Fruit fly (Drosophila melanogaster) whole organism, embryonic: Measurements from ENCODE around the gene CG5928.

Experiments used
- BEAF-32 ChIP-seq: fragments of 200-800 bp; sonication (Bioruptor generic); optimal IDR thresholded peaks from 3 replicates; lab custom pipeline; 2017; ENCODE audit warnings: missing biosample characterization, missing genetic modification characterization, mild to moderate bottlenecking, moderate library complexity, missing genetic modification reagents
- CG10462 ChIP-seq: fragments of 200-800 bp; sonication (Bioruptor generic); optimal IDR thresholded peaks from 2 replicates; lab custom pipeline; 2016; ENCODE audit warnings: missing biosample characterization, missing genetic modification characterization
- CG11085 ChIP-seq: fragments of 200-800 bp; sonication (Bioruptor generic); IDR thresholded peaks from 2 replicates; pipeline ENCODE4 v1.3.6; 2022; ENCODE audit warnings: missing biosample characterization, missing genetic modification characterization
- CG11504 ChIP-seq: fragments of 200-800 bp; sonication (Bioruptor generic); optimal IDR thresholded peaks from 3 replicates; lab custom pipeline; 2019; ENCODE audit warnings: missing biosample characterization, mild to moderate bottlenecking, missing genetic modification characterization, moderate library complexity
- CG12236 ChIP-seq: fragments of 200-800 bp; sonication (Bioruptor generic); optimal IDR thresholded peaks from 2 replicates; lab custom pipeline; 2016; ENCODE audit warnings: missing biosample characterization, missing genetic modification characterization
- CG14710 ChIP-seq: fragments of 200-800 bp; sonication (Bioruptor generic); optimal IDR thresholded peaks from 3 replicates; lab custom pipeline; 2019; ENCODE audit warnings: missing biosample characterization, mild to moderate bottlenecking, missing genetic modification characterization, moderate library complexity
- CG1792 ChIP-seq: fragments of 200-800 bp; sonication (Bioruptor generic); optimal IDR thresholded peaks from 2 replicates; lab custom pipeline; 2016; ENCODE audit warnings: missing biosample characterization, missing genetic modification characterization
- CG30403 ChIP-seq: fragments of 200-800 bp; sonication (Bioruptor generic); optimal IDR thresholded peaks from 3 replicates; lab custom pipeline; 2016; ENCODE audit warnings: missing biosample characterization, missing genetic modification characterization
- CG3163 ChIP-seq: fragments of 200-800 bp; sonication (Bioruptor generic); optimal IDR thresholded peaks from 3 replicates; lab custom pipeline; 2016; ENCODE audit warnings: missing biosample characterization, missing genetic modification characterization
- CG33557 ChIP-seq: fragments of 200-800 bp; sonication (Bioruptor generic); optimal IDR thresholded peaks from 2 replicates; lab custom pipeline; 2019; ENCODE audit warnings: missing biosample characterization, mild to moderate bottlenecking, missing genetic modification characterization, moderate library complexity
- CG4404 ChIP-seq: fragments of 200-800 bp; sonication (Bioruptor generic); IDR thresholded peaks from 2 replicates; pipeline ENCODE4 v1.3.6; 2022; ENCODE audit warnings: missing biosample characterization, missing genetic modification characterization
- CG4820 ChIP-seq: fragments of 200-800 bp; sonication (Bioruptor generic); optimal IDR thresholded peaks from 3 replicates; lab custom pipeline; 2016; ENCODE audit warnings: missing biosample characterization, missing genetic modification characterization
- CG5180 ChIP-seq: fragments of 200-800 bp; sonication (Bioruptor generic); optimal IDR thresholded peaks from 3 replicates; lab custom pipeline; 2017; ENCODE audit warnings: missing biosample characterization, missing genetic modification characterization, mild to moderate bottlenecking, moderate library complexity, missing genetic modification reagents
- CG7745 ChIP-seq: fragments of 200-800 bp; sonication (Bioruptor generic); optimal IDR thresholded peaks from 2 replicates; lab custom pipeline; 2018; ENCODE audit warnings: missing biosample characterization, mild to moderate bottlenecking, missing genetic modification characterization, moderate library complexity
- CG7839 ChIP-seq: fragments of 200-800 bp; sonication (Bioruptor generic); optimal IDR thresholded peaks from 3 replicates; lab custom pipeline; 2018; ENCODE audit warnings: missing biosample characterization, mild to moderate bottlenecking, missing genetic modification characterization, moderate library complexity
- CG8478 ChIP-seq: fragments of >200 bp; optimal IDR thresholded peaks from 2 replicates; lab custom pipeline; 2018
- CG9609 ChIP-seq: fragments of 200-800 bp; sonication (Bioruptor generic); optimal IDR thresholded peaks from 3 replicates; lab custom pipeline; 2016; ENCODE audit warnings: missing biosample characterization, missing genetic modification characterization
- CTCF ChIP-seq: fragments of 200-800 bp; sonication (Bioruptor generic); optimal IDR thresholded peaks from 2 replicates; lab custom pipeline; 2017; ENCODE audit warnings: missing biosample characterization, mild to moderate bottlenecking, missing genetic modification characterization, moderate library complexity
- Dip3 ChIP-seq: fragments of 200-800 bp; sonication (Bioruptor generic); optimal IDR thresholded peaks from 3 replicates; lab custom pipeline; 2016; ENCODE audit warnings: missing biosample characterization, missing genetic modification characterization
- Dll ChIP-seq: fragments of 200-800 bp; sonication (Bioruptor generic); IDR thresholded peaks from 4 replicates; pipeline ENCODE4 v1.3.6; 2022; ENCODE audit warnings: missing biosample characterization, missing genetic modification characterization; ENCODE audit not compliant: partially characterized antibody
- Ets65A ChIP-seq: fragments of 200-800 bp; sonication (Bioruptor generic); peaks from one replicate; lab custom pipeline; 2016; ENCODE audit warnings: missing biosample characterization, missing genetic modification characterization
- Fer2 ChIP-seq: fragments of 200-800 bp; sonication (Bioruptor generic); optimal IDR thresholded peaks from 2 replicates; lab custom pipeline; 2018; ENCODE audit warnings: missing biosample characterization, mild to moderate bottlenecking, missing genetic modification characterization, moderate library complexity
- Jarid2 ChIP-seq: fragments of 200-800 bp; sonication (Bioruptor generic); optimal IDR thresholded peaks from 3 replicates; lab custom pipeline; 2017; ENCODE audit warnings: mild to moderate bottlenecking, missing biosample characterization, missing genetic modification reagents, missing genetic modification characterization
- MTF-1 ChIP-seq: fragments of 200-800 bp; sonication (Bioruptor generic); optimal IDR thresholded peaks from 2 replicates; lab custom pipeline; 2018; ENCODE audit warnings: missing biosample characterization, mild to moderate bottlenecking, missing genetic modification characterization, borderline replicate concordance
- Max ChIP-seq: fragments of 200-800 bp; sonication (Bioruptor generic); optimal IDR thresholded peaks from 2 replicates; lab custom pipeline; 2016; ENCODE audit warnings: missing biosample characterization, mild to moderate bottlenecking, missing genetic modification characterization
- Med ChIP-seq: fragments of 200-800 bp; sonication (Bioruptor generic); peaks from one replicate; lab custom pipeline; 2016; ENCODE audit warnings: missing biosample characterization, missing genetic modification characterization, mild to moderate bottlenecking, inconsistent platforms, moderate library complexity
- Pdp1 ChIP-seq, 2 experiments: fragments of 200-800 bp; sonication (Bioruptor generic); optimal IDR thresholded peaks; 3 replicates each; lab custom pipeline; 2016; ENCODE audit warnings: missing biosample characterization in 2 of 2, missing genetic modification characterization in 2 of 2, mild to moderate bottlenecking in 1 of 2, moderate library complexity in 1 of 2
- Rx ChIP-seq: fragments of 200-800 bp; sonication (Bioruptor generic); IDR thresholded peaks from 2 replicates; pipeline ENCODE4 v1.3.6; 2022; ENCODE audit warnings: missing biosample characterization, missing genetic modification characterization
- Sry-β ChIP-seq: fragments of 200-800 bp; sonication (Bioruptor generic); optimal IDR thresholded peaks from 2 replicates; lab custom pipeline; 2018; ENCODE audit warnings: missing biosample characterization, mild to moderate bottlenecking, missing genetic modification characterization, moderate library complexity
- Trl ChIP-seq, 3 experiments: fragments of >200 bp in 2 of 3; fragments of 200-800 bp in 1 of 3; sonication (Bioruptor generic) in 1 of 3; optimal IDR thresholded peaks; 2 replicates in 1 of 3; 3 replicates in 2 of 3; lab custom pipeline; 2016 to 2017; ENCODE audit warnings: missing biosample characterization in 1 of 3, missing genetic modification characterization in 1 of 3
- Usf ChIP-seq: fragments of 200-800 bp; sonication (Bioruptor generic); optimal IDR thresholded peaks from 2 replicates; lab custom pipeline; 2017; ENCODE audit warnings: missing genotype, missing biosample characterization, missing genetic modification characterization
- ac ChIP-seq: fragments of 200-800 bp; sonication (Bioruptor generic); optimal IDR thresholded peaks from 3 replicates; lab custom pipeline; 2017; ENCODE audit warnings: missing biosample characterization, mild to moderate bottlenecking, missing genetic modification characterization
- ase ChIP-seq: fragments of 200-800 bp; sonication (Bioruptor generic); IDR thresholded peaks from 3 replicates; pipeline ENCODE4 v1.3.6; 2022; ENCODE audit warnings: missing biosample characterization, missing genetic modification characterization
- bab2 ChIP-seq: fragments of 200-800 bp; sonication (Bioruptor generic); optimal IDR thresholded peaks from 2 replicates; lab custom pipeline; 2016; ENCODE audit warnings: missing biosample characterization, missing genetic modification characterization
- ci ChIP-seq: fragments of 200-800 bp; sonication (Bioruptor generic); IDR thresholded peaks from 3 replicates; pipeline ENCODE4 v1.3.6; 2022; ENCODE audit warnings: missing biosample characterization, missing genetic modification characterization
- crc ChIP-seq: fragments of 200-800 bp; sonication (Bioruptor generic); optimal IDR thresholded peaks from 2 replicates; lab custom pipeline; 2016; ENCODE audit warnings: missing biosample characterization, missing genetic modification characterization
- crol ChIP-seq: fragments of 200-800 bp; sonication (Bioruptor generic); IDR thresholded peaks from 2 replicates; pipeline ENCODE4 v1.3.6; 2022; ENCODE audit warnings: missing biosample characterization, missing genetic modification characterization
- dmrt99B ChIP-seq: fragments of 200-800 bp; sonication (Bioruptor generic); optimal IDR thresholded peaks from 2 replicates; lab custom pipeline; 2018; ENCODE audit warnings: missing biosample characterization, mild to moderate bottlenecking, missing genetic modification characterization, moderate library complexity
- gsb ChIP-seq: fragments of 200-800 bp; sonication (Bioruptor generic); IDR thresholded peaks from 2 replicates; pipeline ENCODE4 v1.3.6; 2022; ENCODE audit warnings: missing biosample characterization, missing genetic modification characterization
- lmd ChIP-seq: fragments of 200-800 bp; sonication (Bioruptor generic); IDR thresholded peaks from 2 replicates; pipeline ENCODE4 v1.3.6; 2022; ENCODE audit warnings: missing biosample characterization, missing genetic modification characterization
- mld ChIP-seq: fragments of 200-800 bp; sonication (Bioruptor generic); IDR thresholded peaks from 3 replicates; pipeline ENCODE4 v1.3.6; 2022; ENCODE audit warnings: missing biosample characterization, missing genetic modification characterization; ENCODE audit not compliant: partially characterized antibody
- nau ChIP-seq: fragments of 200-800 bp; sonication (Bioruptor generic); optimal IDR thresholded peaks from 3 replicates; lab custom pipeline; 2017; ENCODE audit warnings: missing biosample characterization, mild to moderate bottlenecking, missing genetic modification characterization, missing genetic modification reagents
- row ChIP-seq: fragments of 200-800 bp; sonication (Bioruptor generic); IDR thresholded peaks from 3 replicates; pipeline ENCODE4 v1.3.6; 2022; ENCODE audit warnings: missing biosample characterization, missing genetic modification characterization
- schlank ChIP-seq: fragments of 200-800 bp; sonication (Bioruptor generic); optimal IDR thresholded peaks from 2 replicates; lab custom pipeline; 2018; ENCODE audit warnings: missing biosample characterization, mild to moderate bottlenecking, missing genetic modification characterization
- sd ChIP-seq: fragments of 200-800 bp; sonication (Bioruptor generic); optimal IDR thresholded peaks from 3 replicates; lab custom pipeline; 2018; ENCODE audit warnings: missing biosample characterization, mild to moderate bottlenecking, missing genetic modification characterization, moderate library complexity
- twi ChIP-seq: fragments of 200-800 bp; optimal IDR thresholded peaks from 2 replicates; lab custom pipeline; 2019; ENCODE audit warnings: missing biosample characterization, mild to moderate bottlenecking, missing genetic modification characterization, moderate library complexity
- unpg ChIP-seq: fragments of 200-800 bp; sonication (Bioruptor generic); optimal IDR thresholded peaks from 3 replicates; lab custom pipeline; 2018; ENCODE audit warnings: missing biosample characterization, mild to moderate bottlenecking, missing genetic modification characterization, moderate library complexity
- wor ChIP-seq: fragments of 200-800 bp; sonication (Bioruptor generic); IDR thresholded peaks from 2 replicates; pipeline ENCODE4 v1.3.6; 2022; ENCODE audit warnings: missing biosample characterization, missing genetic modification characterization

The CG5928 gene

DNA sequence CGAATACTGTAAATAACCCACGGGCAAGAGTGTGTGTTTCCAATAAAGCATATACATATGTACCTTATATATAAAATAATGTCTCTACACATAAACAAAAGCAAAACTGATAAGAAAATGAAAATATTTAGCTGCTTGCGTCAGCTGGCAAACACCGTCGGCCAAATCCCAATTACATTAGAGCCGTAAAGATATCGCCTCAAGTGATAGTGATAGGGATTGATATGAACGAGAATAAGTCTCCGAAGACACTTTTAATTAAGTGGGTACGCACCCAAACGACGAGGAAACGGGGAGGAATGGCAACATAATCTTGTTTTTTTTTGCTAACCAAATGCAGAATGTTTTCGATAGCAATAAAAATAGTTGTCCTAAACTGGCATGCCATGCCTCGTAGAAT, 3.2 kb upstream of the CG5928 start (continued):
- TF ChIP-seq nau (GFP tag; lab: Kevin White, UChicago) (no peak), CG4404 (GFP tag; lab: Robert Waterston, UW) (no peak), sd (tag; lab: Kevin White, UChicago) (peak; percentile 30), mld (no peak), MTF-1 (GFP tag; lab: Kevin White, UChicago) (no peak), CG7745 (no peak), lmd (GFP tag; lab: Robert Waterston, UW) (no peak), CG1792 (GFP tag; lab: Kevin White, UChicago) (no peak), Fer2 (tag; lab: Kevin White, UChicago) (no peak), CG33557 (GFP tag; lab: Kevin White, UChicago) (no peak)

DNA sequence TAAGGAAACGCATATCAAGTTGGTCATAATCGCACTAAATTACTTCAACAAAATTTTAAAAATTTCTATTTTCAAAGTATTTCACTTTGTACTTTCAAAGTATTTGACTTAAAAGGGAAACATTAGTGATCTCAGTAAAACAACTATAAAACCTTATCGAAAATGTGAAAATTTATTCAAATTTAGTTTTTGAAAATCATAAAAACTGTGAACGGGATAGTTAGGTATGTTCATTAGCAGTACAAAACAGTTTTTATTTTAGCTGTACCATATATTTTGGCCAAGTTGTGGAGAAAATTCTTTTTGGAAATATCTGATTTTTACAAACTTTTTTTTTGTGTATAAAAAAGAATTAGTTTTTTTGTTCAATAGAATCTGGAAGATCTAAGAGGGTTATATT, 1.4 kb upstream of the CG5928 start, which contains the start of gene CG43115:
TSS of gene CG43115 (minus strand) at position 101 of the 400 bp plus-strand sequence.
- TF ChIP-seq schlank (no peak), CG4820 (GFP tag; lab: Kevin White, UChicago) (no peak), wor (no peak), CG7839 (tag; lab: Kevin White, UChicago) (no peak), CG14710 (no peak), CTCF (GFP tag; lab: Kevin White, UChicago) (no peak), CG33557 (GFP tag; lab: Kevin White, UChicago) (no peak), gsb (GFP tag; lab: Robert Waterston, UW) (no peak), Max (no peak), CG30403 (GFP tag; lab: Kevin White, UChicago) (no peak), BEAF-32 (GFP tag; lab: Kevin White, UChicago) (no peak), unpg (no peak), Ets65A (GFP tag; lab: Kevin White, UChicago) (no peak), twi (tag; lab: Kevin White, UChicago) (no peak), Rx (GFP tag; lab: Robert Waterston, UW) (no peak), crc (no peak), Jarid2 (GFP tag; lab: Kevin White, UChicago) (no peak), CG10462 (GFP tag; lab: Kevin White, UChicago) (no peak), Usf (no peak), Dip3 (GFP tag; lab: Kevin White, UChicago) (no peak)

DNA sequence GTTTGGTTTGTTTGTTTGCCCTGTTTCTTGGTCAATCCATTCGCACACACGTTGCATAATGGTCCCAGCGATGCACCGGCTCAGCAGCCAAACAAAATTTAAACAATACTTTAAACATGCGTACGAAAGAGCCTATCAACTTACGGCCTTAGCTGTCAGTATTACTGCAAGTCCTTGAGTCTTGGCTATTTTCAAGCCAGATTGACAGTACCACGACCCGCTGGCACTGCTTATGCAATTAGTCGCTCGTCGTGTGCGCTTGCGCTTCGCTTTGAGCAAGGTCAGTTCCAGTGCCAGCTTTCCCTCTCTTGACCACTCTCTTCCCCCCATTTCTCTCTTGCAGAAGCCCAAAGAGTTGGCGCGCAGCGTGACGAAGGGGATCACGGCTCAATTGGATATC, 956 bp downstream of the CG5928 start:
- no peak for TF ChIP-seq MTF-1 (GFP tag; lab: Kevin White, UChicago)
- TF ChIP-seq CG33557 (GFP tag; lab: Kevin White, UChicago) = no peak
- peak; percentile 5 for TF ChIP-seq dmrt99B (tag; lab: Kevin White, UChicago)
- TF ChIP-seq ci = 0 out of 3 replicates have a peak, but pooled peaks have one; percentile 49
- TF ChIP-seq ac (GFP tag; lab: Kevin White, UChicago) = no peak
- TF ChIP-seq Dll (GFP tag; lab: Robert Waterston, UW) = 0 out of 4 replicates have a peak, but pooled peaks have one; percentile 22
- peak; percentile 59 for TF ChIP-seq CG3163 (GFP tag; lab: Kevin White, UChicago)
- TF ChIP-seq row (GFP tag; lab: Robert Waterston, UW) = peak; percentile 26; the same call in 1 of the 3 replicates
- TF ChIP-seq CG5180 (GFP tag; lab: Kevin White, UChicago) = peak; percentile 3
- TF ChIP-seq Med = peak; percentile 6
- peak; percentile 49 for TF ChIP-seq CG11504 (tag; lab: Kevin White, UChicago)
- no peak for TF ChIP-seq bab2 (GFP tag; lab: Kevin White, UChicago)
- peak; percentile 84 for TF ChIP-seq Sry-β (GFP tag; lab: Kevin White, UChicago)
- TF ChIP-seq crol (GFP tag; lab: Robert Waterston, UW) = 0 out of 2 replicates have a peak, but pooled peaks have one; percentile 31
- TF ChIP-seq Pdp1 (GFP tag; optimal IDR thresholded peaks at IDR 0.05; lab: Kevin White, UChicago) = peak in 1 of 2 experiments; percentile 90
- no peak for TF ChIP-seq ase (GFP tag; lab: Robert Waterston, UW)
- TF ChIP-seq CG11085 = no peak
- TF ChIP-seq Ets65A (GFP tag; lab: Kevin White, UChicago) = peak; percentile 37
- peak in 1 of 2 experiments; percentile 47 for TF ChIP-seq Trl (optimal IDR thresholded peaks at IDR 0.05; lab: Kevin White, UChicago)
- TF ChIP-seq Trl (GFP tag; optimal IDR thresholded peaks at IDR 0.05; lab: Kevin White, UChicago) = no peak
- TF ChIP-seq CG12236 = no peak
- TF ChIP-seq CG9609 (GFP tag; lab: Kevin White, UChicago) = no peak
- no peak for TF ChIP-seq CG8478 (lab: Kevin White, UChicago)
